Fruit fly (Drosophila melanogaster) whole organism, adult: ENCODE results near the gene epsilonCOP.

Experiments used
- CG12768 ChIP-seq: fragments of 200-800 bp; sonication (Bioruptor generic); optimal IDR thresholded peaks from 2 replicates; lab custom pipeline; 2017; ENCODE audit warnings: missing biosample characterization, missing genetic modification characterization, mild to moderate bottlenecking, moderate library complexity, missing genetic modification reagents
- CG1620 ChIP-seq: fragments of 200-800 bp; sonication (Bioruptor generic); optimal IDR thresholded peaks from 2 replicates; lab custom pipeline; 2016; ENCODE audit warnings: missing biosample characterization, missing genetic modification characterization
- CG33017 ChIP-seq: fragments of 200-800 bp; sonication (Bioruptor generic); optimal IDR thresholded peaks from 2 replicates; lab custom pipeline; 2018; ENCODE audit warnings: missing biosample characterization, mild to moderate bottlenecking, missing genetic modification characterization, moderate library complexity
- CG7045 ChIP-seq: fragments of 200-800 bp; sonication (Bioruptor generic); optimal IDR thresholded peaks from 2 replicates; lab custom pipeline; 2017; ENCODE audit warnings: missing biosample characterization, mild to moderate bottlenecking, missing genetic modification characterization
- Clk ChIP-seq: fragments of 200-800 bp; sonication (Bioruptor generic); optimal IDR thresholded peaks from 2 replicates; lab custom pipeline; 2017; ENCODE audit warnings: missing biosample characterization, missing genetic modification characterization
- Hr96 ChIP-seq: fragments of 200-800 bp; sonication (Bioruptor generic); optimal IDR thresholded peaks from 2 replicates; lab custom pipeline; 2016; ENCODE audit warnings: missing biosample characterization, missing genetic modification characterization
- bab1 ChIP-seq: fragments of 200-800 bp; sonication (Bioruptor generic); optimal IDR thresholded peaks from 3 replicates; lab custom pipeline; 2019; ENCODE audit warnings: missing biosample characterization, mild to moderate bottlenecking, missing genetic modification characterization, moderate library complexity
- cic ChIP-seq: fragments of 200-800 bp; sonication (Bioruptor generic); optimal IDR thresholded peaks from 2 replicates; lab custom pipeline; 2017; ENCODE audit warnings: missing biosample characterization, mild to moderate bottlenecking, missing genetic modification characterization, moderate library complexity
- cnc ChIP-seq, 2 experiments: fragments of >200 bp; optimal IDR thresholded peaks; 2 replicates each; lab custom pipeline; 2017
- kay ChIP-seq: fragments of 200-800 bp; sonication (Bioruptor generic); peaks from one replicate; lab custom pipeline; 2016; ENCODE audit warnings: missing biosample characterization, missing genetic modification characterization, borderline replicate concordance
- ovo ChIP-seq: fragments of 200-800 bp; sonication (Bioruptor generic); optimal IDR thresholded peaks from 2 replicates; lab custom pipeline; 2016; ENCODE audit warnings: missing biosample characterization, missing genetic modification characterization
- pad ChIP-seq: fragments of 200-800 bp; sonication (Bioruptor generic); optimal IDR thresholded peaks from 3 replicates; lab custom pipeline; 2017; ENCODE audit warnings: missing biosample characterization, missing genetic modification characterization, mild to moderate bottlenecking, moderate library complexity, missing genetic modification reagents

DNA sequence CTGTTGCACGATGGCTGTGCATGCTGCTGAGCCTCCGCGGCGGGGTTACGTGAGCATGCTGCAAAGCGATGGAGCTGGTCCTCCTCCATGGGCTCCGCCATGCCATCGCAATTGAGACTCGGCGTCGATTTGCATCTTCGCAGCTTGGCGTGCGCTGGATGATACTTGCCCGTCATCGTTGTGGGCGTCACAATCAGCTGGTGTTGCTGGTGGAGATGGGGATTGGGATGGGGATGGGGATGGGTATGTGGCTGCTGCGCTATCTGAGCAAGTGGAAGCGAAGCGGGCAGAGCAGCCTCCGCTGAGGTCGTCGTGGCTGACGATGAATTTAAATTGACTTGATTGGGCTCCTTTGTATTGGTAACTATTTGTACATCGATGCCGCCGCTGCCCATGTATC is 25.5 kb upstream of the epsilonCOP start:
- TF ChIP-seq ovo (GFP tag; lab: Kevin White, UChicago) (no peak), Hr96 (GFP tag; lab: Kevin White, UChicago) (no peak), CG12768 (no peak), pad (no peak), CG1620 (GFP tag; lab: Kevin White, UChicago) (no peak), Clk (no peak), CG7045 (no peak), CG33017 (tag; lab: Kevin White, UChicago) (no peak), cnc (optimal IDR thresholded peaks at IDR 0.05; lab: Kevin White, UChicago) (no peak), cic (no peak), kay (GFP tag; lab: Kevin White, UChicago) (no peak), bab1 (no peak)
